Worm (Caenorhabditis elegans) whole organism, early embryonic: ENCODE results near the gene ech-9.

Experiments used
- B0310.2 ChIP-seq: sonication (generic microtip); optimal IDR thresholded peaks from 2 replicates; lab custom pipeline; 2016; ENCODE audit warnings: mild to moderate bottlenecking, missing genetic modification characterization, missing compliant biosample characterization
- F13C5.2 ChIP-seq: sonication (generic microtip); optimal IDR thresholded peaks from 2 replicates; lab custom pipeline; 2017; ENCODE audit warnings: mild to moderate bottlenecking, missing genetic modification characterization, inconsistent platforms, missing compliant biosample characterization
- ama-1 ChIP-seq: fragments of 150-350 bp; optimal IDR thresholded peaks from 2 replicates; lab custom pipeline; 2014
- ceh-13 ChIP-seq: fragments of 200-800 bp; sonication (Bioruptor generic); optimal IDR thresholded peaks from 2 replicates; lab custom pipeline; 2018; ENCODE audit warnings: mild to moderate bottlenecking, missing genetic modification characterization, missing compliant biosample characterization
- flt-1 ChIP-seq: fragments of 200-800 bp; sonication (Bioruptor generic); IDR thresholded peaks from 2 replicates; pipeline ENCODE4 v1.3.6; 2022; ENCODE audit warnings: missing genetic modification characterization, missing compliant biosample characterization
- hmg-4 ChIP-seq: fragments of 200-800 bp; sonication (Bioruptor generic); optimal IDR thresholded peaks from 2 replicates; lab custom pipeline; 2018; ENCODE audit warnings: mild to moderate bottlenecking, missing genetic modification characterization, missing compliant biosample characterization
- hnd-1 ChIP-seq: sonication (generic microtip); optimal IDR thresholded peaks from 2 replicates; lab custom pipeline; 2016; ENCODE audit warnings: missing genetic modification characterization, missing compliant biosample characterization
- pes-1 ChIP-seq: fragments of 200-800 bp; sonication (Bioruptor generic); IDR thresholded peaks from 2 replicates; pipeline ENCODE4 v1.3.6; 2022; ENCODE audit warnings: missing genetic modification reagents, missing genetic modification characterization, missing compliant biosample characterization
- scrt-1 ChIP-seq: fragments of 200-800 bp; sonication (Bioruptor generic); IDR thresholded peaks from 2 replicates; pipeline ENCODE4 v1.3.6; 2022; ENCODE audit warnings: missing genetic modification characterization, missing compliant biosample characterization
- tra-4 ChIP-seq: sonication (generic microtip); optimal IDR thresholded peaks from 2 replicates; lab custom pipeline; 2017; ENCODE audit warnings: missing genetic modification characterization, missing compliant biosample characterization

Gene ech-9

DNA sequence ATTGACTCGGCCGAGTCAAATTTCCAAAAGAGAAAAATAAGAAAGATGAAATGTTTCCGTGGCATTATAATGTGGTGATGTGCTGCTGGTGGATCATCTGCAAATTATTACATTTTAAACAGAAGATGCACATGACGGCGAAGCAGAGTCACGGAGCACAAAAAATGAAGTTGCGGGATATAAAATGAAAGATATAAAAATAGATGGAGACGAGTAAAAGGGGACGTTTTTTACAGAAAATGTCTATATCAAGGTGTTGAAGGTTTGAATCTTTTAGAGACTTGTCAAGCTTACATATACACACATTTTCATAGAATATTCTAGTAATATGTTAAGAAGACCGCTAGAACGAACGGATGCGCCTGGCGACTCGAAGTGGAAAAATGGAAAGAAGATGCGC, 40.8 kb downstream of the ech-9 start, which contains the start of gene ptrg-1:
Gene ptrg-1, minus strand, starts transcription at position 101 of the 400 bp plus-strand sequence.
- TF ChIP-seq scrt-1 (GFP tag; lab: Robert Waterston, UW) = no peak
- no peak for TF ChIP-seq ama-1 (lab: Kevin White, UChicago)
- TF ChIP-seq ceh-13 (GFP tag; lab: Kevin White, UChicago) = no peak
- TF ChIP-seq B0310.2 (tag; lab: Kevin White, UChicago) = no peak
- no peak for TF ChIP-seq hmg-4 (GFP tag; lab: Kevin White, UChicago)

DNA sequence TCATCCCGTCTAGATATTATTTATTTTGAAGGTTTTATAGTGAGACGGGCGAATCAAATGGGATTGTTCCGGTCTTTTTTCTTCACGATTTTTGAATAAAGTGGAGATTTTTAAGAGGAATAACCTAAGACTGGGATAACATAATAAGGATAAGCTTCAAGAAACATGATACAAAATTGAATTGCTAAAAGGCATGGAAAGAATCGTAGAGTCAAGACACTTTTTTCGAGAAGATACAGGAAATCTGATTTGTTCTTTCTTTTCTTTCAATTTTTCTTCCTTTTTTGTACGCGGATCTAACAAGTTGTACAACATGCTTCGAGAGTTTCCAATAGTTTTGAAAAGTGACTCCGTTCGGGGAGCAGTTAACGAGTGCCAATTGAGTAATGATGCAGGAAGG, 43.6 kb downstream of the ech-9 start:
- no peak for TF ChIP-seq ceh-13 (GFP tag; lab: Kevin White, UChicago)

DNA sequence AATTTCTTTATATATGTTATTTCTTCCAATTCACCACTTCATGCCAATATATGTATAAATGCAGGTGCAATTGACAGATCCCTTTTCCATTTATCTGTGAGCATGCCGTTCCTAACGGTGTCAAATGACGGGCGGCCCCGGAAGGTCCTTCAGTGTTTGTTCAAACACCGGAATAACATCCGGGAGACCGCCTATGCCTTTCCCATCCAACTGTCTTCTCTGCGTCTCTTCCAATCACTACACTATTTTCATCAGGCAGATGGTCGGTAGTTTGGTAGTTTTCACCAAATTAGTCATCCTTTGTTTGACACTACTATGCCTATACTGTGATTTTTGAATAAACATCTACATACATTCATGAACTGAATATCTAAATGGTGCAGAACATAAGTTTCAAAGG, 44.5 kb downstream of the ech-9 start:
- TF ChIP-seq flt-1 (no peak), scrt-1 (GFP tag; lab: Robert Waterston, UW) (no peak), hnd-1 (tag; lab: Kevin White, UChicago) (no peak), ama-1 (lab: Kevin White, UChicago) (no peak), ceh-13 (GFP tag; lab: Kevin White, UChicago) (no peak), hmg-4 (GFP tag; lab: Kevin White, UChicago) (no peak), B0310.2 (tag; lab: Kevin White, UChicago) (no peak), pes-1 (GFP tag; lab: Robert Waterston, UW) (no peak), tra-4 (tag; lab: Kevin White, UChicago) (no peak), F13C5.2 (tag; lab: Kevin White, UChicago) (no peak)

DNA sequence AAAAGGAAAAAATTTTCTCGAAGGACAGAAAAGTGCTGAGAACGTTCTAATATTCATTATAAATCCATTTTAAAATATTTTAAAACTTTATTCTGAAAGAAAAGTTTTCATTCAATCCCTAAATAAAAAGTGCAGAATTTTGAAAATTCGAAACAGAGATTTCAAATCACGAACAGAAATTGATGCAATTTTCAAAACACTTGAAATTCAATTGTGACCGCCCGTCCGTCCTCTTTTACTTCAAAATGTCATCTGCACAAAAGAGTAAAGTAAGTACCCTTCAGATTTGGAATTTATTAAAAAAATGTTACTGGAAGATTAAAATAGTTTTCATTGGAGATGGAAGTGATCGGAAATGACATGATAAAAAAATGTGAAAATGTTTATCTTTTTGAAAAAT, 46.6 kb downstream of the ech-9 start:
- no peak for TF ChIP-seq ceh-13 (GFP tag; lab: Kevin White, UChicago)
